Fruit fly (Drosophila melanogaster): Measurements from ENCODE around the gene Ucp4C.

Gene Ucp4C

dm6 chr2L:5999247-5999646 lies 30.9 kb downstream of the Ucp4C start, which contains the start of gene Kdm5 (continued):
- TF ChIP-seq CG15514 (GFP tag; optimal IDR thresholded peaks at IDR 0.05) (peak; percentile 69), dan (GFP tag; IDR thresholded peaks at IDR 0.05) (no peak), ac (GFP tag; optimal IDR thresholded peaks at IDR 0.05) (no peak), CG17829 (tag; optimal IDR thresholded peaks at IDR 0.05) (peak; percentile 42), CG17612 (GFP tag; IDR thresholded peaks at IDR 0.05) (no peak), az2 (GFP tag; optimal IDR thresholded peaks at IDR 0.05) (no peak), ranshi (GFP tag; IDR thresholded peaks at IDR 0.05) (peak; percentile 43; the same call in 1 of the 2 replicates), Deaf1 (tag; optimal IDR thresholded peaks at IDR 0.05) (peak; percentile 61), CG1602 (GFP tag; optimal IDR thresholded peaks at IDR 0.05) (no peak), CG13424 (tag; optimal IDR thresholded peaks at IDR 0.05) (no peak), caup (GFP tag; optimal IDR thresholded peaks at IDR 0.05; ENCODE audit: severe bottlenecking) (peak; percentile 62), eve (GFP tag; optimal IDR thresholded peaks at IDR 0.05) (no peak), CG8290 (GFP tag; optimal IDR thresholded peaks at IDR 0.05) (no peak), CG8290 (tag; optimal IDR thresholded peaks at IDR 0.05) (no peak), dati (GFP tag; IDR thresholded peaks at IDR 0.05) (no peak), run (tag; optimal IDR thresholded peaks at IDR 0.05) (no peak), B-H1 (GFP tag; IDR thresholded peaks at IDR 0.05) (no peak), Hr3 (GFP tag; optimal IDR thresholded peaks at IDR 0.05) (peak; percentile 24), Dfd (GFP tag; optimal IDR thresholded peaks at IDR 0.05) (no peak), exex (tag; optimal IDR thresholded peaks at IDR 0.05) (peak; percentile 37), CG6654 (GFP tag; optimal IDR thresholded peaks at IDR 0.05) (no peak), nom (GFP tag; optimal IDR thresholded peaks at IDR 0.05) (peak; percentile 11), tx (GFP tag; optimal IDR thresholded peaks at IDR 0.05) (peak; percentile 11), CG17186 (GFP tag; optimal IDR thresholded peaks at IDR 0.05) (peak; percentile 38), seq (GFP tag; IDR thresholded peaks at IDR 0.05) (no peak), HLHmδ (GFP tag; optimal IDR thresholded peaks at IDR 0.05) (peak; percentile 63), CG12236 (GFP tag; optimal IDR thresholded peaks at IDR 0.05) (no peak), CG14667 (GFP tag; IDR thresholded peaks at IDR 0.05) (no peak), emc (GFP tag; optimal IDR thresholded peaks at IDR 0.05) (no peak), z (GFP tag; IDR thresholded peaks at IDR 0.05) (no peak), sim (GFP tag; IDR thresholded peaks at IDR 0.05) (no peak), CG10654 (GFP tag; optimal IDR thresholded peaks at IDR 0.05) (no peak), CG10366 (GFP tag; IDR thresholded peaks at IDR 0.05) (peak; percentile 24; the same call in 1 of the 2 replicates), Chrac-16 (GFP tag; optimal IDR thresholded peaks at IDR 0.05) (no peak), HmgZ (tag; optimal IDR thresholded peaks at IDR 0.05) (peak; percentile 62), unc-4 (GFP tag; IDR thresholded peaks at IDR 0.05; ENCODE audit: partially characterized antibody) (0 out of 2 replicates have a peak, but pooled peaks have one; percentile 26), CG6683 (GFP tag; optimal IDR thresholded peaks at IDR 0.05) (no peak), HLH3B (GFP tag; IDR thresholded peaks at IDR 0.05) (0 out of 2 replicates have a peak, but pooled peaks have one; percentile 28), CG3838 (GFP tag; optimal IDR thresholded peaks at IDR 0.05) (no peak), abd-A (tag; optimal IDR thresholded peaks at IDR 0.05) (no peak), zfh2 (GFP tag; optimal IDR thresholded peaks at IDR 0.05) (peak; percentile 64), row (GFP tag; IDR thresholded peaks at IDR 0.05) (peak; percentile 44), TFAM (GFP tag; optimal IDR thresholded peaks at IDR 0.05) (no peak), Meics (GFP tag; optimal IDR thresholded peaks at IDR 0.05) (peak; percentile 39), chinmo (GFP tag; IDR thresholded peaks at IDR 0.05; ENCODE audit: partially characterized antibody) (0 out of 4 replicates have a peak, but pooled peaks have one; percentile 59), chn (GFP tag; optimal IDR thresholded peaks at IDR 0.05) (peak; percentile 28), sr (GFP tag; IDR thresholded peaks at IDR 0.05) (no peak), CG5953 (GFP tag; IDR thresholded peaks at IDR 0.05) (no peak), PHDP (tag; optimal IDR thresholded peaks at IDR 0.05) (peak; percentile 8), HLH4C (GFP tag; IDR thresholded peaks at IDR 0.05; ENCODE audit: partially characterized antibody) (no peak), trem (tag; optimal IDR thresholded peaks at IDR 0.05) (peak; percentile 35), CG7357 (GFP tag; IDR thresholded peaks at IDR 0.05) (no peak)
